Worm (Caenorhabditis elegans): ENCODE data around the gene ntl-3.

The ntl-3 gene

ce11 chrIII:11847658-11848202, 1.5 kb upstream of the ntl-3 start, which contains the start of gene mif-1:
mif-1 (plus strand) TSS chrIII:11848152.
- TF ChIP-seq attf-6 (GFP tag; IDR thresholded peaks at IDR 0.05), result no peak
- TF ChIP-seq F57C9.4 (tag; optimal IDR thresholded peaks at IDR 0.05), result no peak
- TF ChIP-seq unc-62 (GFP tag; optimal IDR thresholded peaks at IDR 0.05), result no peak
- TF ChIP-seq lsl-1 (GFP tag; optimal IDR thresholded peaks at IDR 0.05), result peak; percentile 83
- TF ChIP-seq somi-1 (GFP tag; optimal IDR thresholded peaks at IDR 0.05), result no peak
- no peak for TF ChIP-seq hmg-1.2 (GFP tag; IDR thresholded peaks at IDR 0.05)
- TF ChIP-seq nfya-1 (tag; optimal IDR thresholded peaks at IDR 0.05; ENCODE audit: borderline replicate concordance, insufficient read depth), result no peak
- no peak for TF ChIP-seq K11D2.4 (GFP tag; IDR thresholded peaks at IDR 0.05)
- no peak for TF ChIP-seq mcd-1 (GFP tag; IDR thresholded peaks at IDR 0.05)
- no peak for TF ChIP-seq F49E8.2 (tag; optimal IDR thresholded peaks at IDR 0.05; ENCODE audit: insufficient read depth)
- peak; percentile 7 for TF ChIP-seq tbp1 (GFP tag; optimal IDR thresholded peaks at IDR 0.05)
- TF ChIP-seq lin-35 (GFP tag; optimal IDR thresholded peaks at IDR 0.05), result no peak
- TF ChIP-seq attf-5 (GFP tag; optimal IDR thresholded peaks at IDR 0.05), result peak; percentile 23
- TF ChIP-seq akir-1 (GFP tag; optimal IDR thresholded peaks at IDR 0.05), result no peak

DNA sequence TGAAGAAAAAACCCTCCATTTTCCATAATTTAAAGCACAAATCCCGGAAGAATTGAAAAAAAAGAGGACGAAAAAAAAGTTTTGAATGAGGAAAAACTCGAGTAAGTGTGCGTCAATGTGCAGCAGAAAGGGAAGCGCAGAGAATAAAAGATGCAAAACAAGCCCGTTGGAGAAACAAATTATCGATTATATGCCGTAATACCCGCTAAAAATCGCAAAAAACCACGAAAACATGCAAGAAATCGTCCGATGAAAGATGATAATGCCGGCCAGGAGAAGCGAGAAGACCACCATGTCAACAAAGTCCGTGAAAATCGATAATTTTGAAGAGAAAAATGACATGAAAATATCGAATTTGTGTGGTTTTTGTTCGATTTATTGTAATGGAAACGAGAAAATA, 749 bp upstream of the ntl-3 start:
- TF ChIP-seq hmg-1.2 (GFP tag; IDR thresholded peaks at IDR 0.05) (peak; percentile 14; the same call in 1 of the 2 replicates), repo-1 (tag; optimal IDR thresholded peaks at IDR 0.05) (no peak)

- TF ChIP-seq snpc-1.3 (tag; optimal IDR thresholded peaks at IDR 0.05; ENCODE audit: insufficient read depth) (no peak), zfh-2 (GFP tag; conservative IDR thresholded peaks at IDR 0.05) (peak; percentile 65)
Measured at ce11 chrIII:11843007-11843406, 3.3 kb downstream of the ntl-3 start.

ce11 chrIII:11841728-11842127, 4.5 kb downstream of the ntl-3 start:
- TF ChIP-seq athp-1 (tag; optimal IDR thresholded peaks at IDR 0.05), result no peak
- TF ChIP-seq ceh-40 (GFP tag; IDR thresholded peaks at IDR 0.05), result no peak
- no peak for TF ChIP-seq ztf-28 (GFP tag; IDR thresholded peaks at IDR 0.05)
- TF ChIP-seq zim-3 (tag; optimal IDR thresholded peaks at IDR 0.05), result no peak
- peak; percentile 69 for TF ChIP-seq zfh-2 (GFP tag; conservative IDR thresholded peaks at IDR 0.05)
- TF ChIP-seq egrh-3 (GFP tag; IDR thresholded peaks at IDR 0.05), result no peak
- 0 out of 2 replicates have a peak, but pooled peaks have one; percentile 29 for TF ChIP-seq hsf-1 (GFP tag; IDR thresholded peaks at IDR 0.05)
- TF ChIP-seq nfyb-1 (GFP tag; IDR thresholded peaks at IDR 0.05), result no peak
- no peak for TF ChIP-seq Y56A3A.18 (GFP tag; IDR thresholded peaks at IDR 0.05)

ce11 chrIII:11836734-11837133, 9.5 kb downstream of the ntl-3 start:
- TF ChIP-seq bed-2 (GFP tag; IDR thresholded peaks at IDR 0.05), result no peak
- peak; percentile 71 for TF ChIP-seq madf-6 (GFP tag; IDR thresholded peaks at IDR 0.05)
- TF ChIP-seq mcd-1 (GFP tag; IDR thresholded peaks at IDR 0.05), result 0 out of 2 replicates have a peak, but pooled peaks have one; percentile 28
- 0 out of 2 replicates have a peak, but pooled peaks have one; percentile 27 for TF ChIP-seq F33H1.4 (GFP tag; IDR thresholded peaks at IDR 0.05)
- peak; percentile 54 for TF ChIP-seq efl-1 (GFP tag; optimal IDR thresholded peaks at IDR 0.05)
- no peak for TF ChIP-seq hlh-12 (tag; optimal IDR thresholded peaks at IDR 0.05)
- TF ChIP-seq B0035.1 (tag; optimal IDR thresholded peaks at IDR 0.05), result no peak
- no peak for TF ChIP-seq rpc-1 (optimal IDR thresholded peaks at IDR 0.05)
- no peak for TF ChIP-seq rpc-1 (tag; optimal IDR thresholded peaks at IDR 0.05)
- TF ChIP-seq K11D2.4 (GFP tag; IDR thresholded peaks at IDR 0.05), result no peak
- no peak for TF ChIP-seq hmg-20 (GFP tag; IDR thresholded peaks at IDR 0.05)
- no peak for TF ChIP-seq Y56A3A.18 (GFP tag; IDR thresholded peaks at IDR 0.05)
- no peak for TF ChIP-seq nfya-2 (GFP tag; IDR thresholded peaks at IDR 0.05)
- peak; percentile 38; the same call in 1 of the 2 replicates for TF ChIP-seq madf-8 (GFP tag; conservative IDR thresholded peaks at IDR 0.05)
- TF ChIP-seq zim-3 (tag; optimal IDR thresholded peaks at IDR 0.05), result no peak
- TF ChIP-seq ztf-28 (GFP tag; IDR thresholded peaks at IDR 0.05), result no peak
- no peak for TF ChIP-seq Y79H2A.3 (GFP tag; conservative IDR thresholded peaks at IDR 0.05)
- peak; percentile 15; the same call in 1 of the 2 replicates for TF ChIP-seq hmg-1.2 (GFP tag; IDR thresholded peaks at IDR 0.05)
- TF ChIP-seq him-1 (tag; optimal IDR thresholded peaks at IDR 0.05), result no peak
- no peak for TF ChIP-seq atf-7 (tag; optimal IDR thresholded peaks at IDR 0.05)
- peak; percentile 41 for TF ChIP-seq nhr-80 (tag; optimal IDR thresholded peaks at IDR 0.05)
- TF ChIP-seq dox-1 (GFP tag; IDR thresholded peaks at IDR 0.05), result no peak
- TF ChIP-seq B0019.2 (GFP tag; conservative IDR thresholded peaks at IDR 0.05), result no peak

Data from whole organism, young adult.